Fruit fly (Drosophila melanogaster) S2 (cell line): ENCODE results near the gene dls.

ENCODE experiments used
- CG8478 ChIP-seq: fragments of >200 bp; optimal IDR thresholded peaks from 2 replicates; lab custom pipeline; 2018
- CTCF ChIP-seq, 2 experiments: fragments of >200 bp; optimal IDR thresholded peaks; 2 replicates each; lab custom pipeline; 2018

DNA sequence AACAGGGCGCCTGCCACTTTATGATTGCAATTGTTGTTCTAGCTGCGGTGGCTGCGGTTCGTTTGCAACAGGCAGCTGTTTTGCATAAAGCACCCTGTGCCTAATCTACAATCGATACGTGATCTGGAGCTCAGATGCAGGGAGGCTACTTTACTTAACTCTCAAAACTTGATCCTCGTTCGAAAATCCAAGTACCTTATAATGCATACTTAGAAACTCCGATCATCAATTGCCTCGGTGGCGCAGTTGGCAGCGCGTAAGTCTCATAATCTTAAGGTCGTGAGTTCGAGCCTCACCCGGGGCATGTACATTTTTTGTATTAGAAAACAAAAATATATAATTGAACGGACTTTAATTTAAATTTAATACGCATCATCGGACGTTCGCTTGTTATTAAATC, 20.7 kb downstream of the dls start:
- TF ChIP-seq CG8478 (lab: Kevin White, UChicago) = no peak
- TF ChIP-seq CTCF (optimal IDR thresholded peaks at IDR 0.05; lab: Kevin White, UChicago) = no peak
